Fruit fly (Drosophila melanogaster) Kc167 (cell line): ENCODE measurements around the gene CG5056.

Experiments used
- Myc ChIP-seq: fragments of >200 bp; optimal IDR thresholded peaks from 2 replicates; lab custom pipeline; 2017; ENCODE audit warnings: missing external identifiers
- Sin3A ChIP-seq: fragments of >200 bp; optimal IDR thresholded peaks from 2 replicates; lab custom pipeline; 2018; ENCODE audit warnings: missing external identifiers
- h ChIP-seq: fragments of >200 bp; optimal IDR thresholded peaks from 3 replicates; lab custom pipeline; 2018; ENCODE audit warnings: missing external identifiers
- psq ChIP-seq: fragments of >200 bp; optimal IDR thresholded peaks from 2 replicates; lab custom pipeline; 2017; ENCODE audit warnings: missing external identifiers

- TF ChIP-seq Sin3A (no peak), Myc (lab: Kevin White, UChicago) (no peak), psq (no peak), h (lab: Kevin White, UChicago) (no peak)
Measured at dm6 chr2L:10353871-10354270, 12.6 kb upstream of the CG5056 start, which contains the start of gene CG34367.
